Fruit fly (Drosophila melanogaster) whole organism, embryonic: ENCODE results near the gene CG11307.

Source experiments
- Aef1 ChIP-seq: fragments of 200-800 bp; sonication (Bioruptor generic); IDR thresholded peaks from 3 replicates; pipeline ENCODE4 v1.3.6; 2022; ENCODE audit warnings: missing biosample characterization, missing genetic modification characterization
- Antp ChIP-seq: fragments of 200-800 bp; sonication (Bioruptor generic); optimal IDR thresholded peaks from 3 replicates; lab custom pipeline; 2016; ENCODE audit warnings: missing biosample characterization, missing genetic modification characterization
- Blimp-1 ChIP-seq: fragments of 200-800 bp; sonication (Bioruptor generic); optimal IDR thresholded peaks from 3 replicates; lab custom pipeline; 2018; ENCODE audit warnings: missing biosample characterization, missing genetic modification characterization, mild to moderate bottlenecking, moderate library complexity, missing genetic modification reagents
- CG11398 ChIP-seq: fragments of 200-800 bp; sonication (Bioruptor generic); optimal IDR thresholded peaks from 2 replicates; lab custom pipeline; 2016; ENCODE audit warnings: missing biosample characterization, missing genetic modification characterization
- CG12071 ChIP-seq: fragments of 200-800 bp; sonication (Bioruptor generic); optimal IDR thresholded peaks from 3 replicates; lab custom pipeline; 2018; ENCODE audit warnings: missing biosample characterization, mild to moderate bottlenecking, missing genetic modification characterization
- CG12219 ChIP-seq: fragments of 200-800 bp; sonication (Bioruptor generic); optimal IDR thresholded peaks from 3 replicates; lab custom pipeline; 2018; ENCODE audit warnings: missing biosample characterization, mild to moderate bottlenecking, missing genetic modification characterization
- CG12659 ChIP-seq: fragments of 200-800 bp; sonication (Bioruptor generic); optimal IDR thresholded peaks from 3 replicates; lab custom pipeline; 2017; ENCODE audit warnings: mild to moderate bottlenecking, missing biosample characterization, missing genetic modification reagents, missing genetic modification characterization
- CG14014 ChIP-seq: fragments of 200-800 bp; sonication (Bioruptor generic); IDR thresholded peaks from 2 replicates; pipeline ENCODE4 v1.3.6; 2022; ENCODE audit warnings: missing biosample characterization, missing genetic modification characterization
- CG14860 ChIP-seq: fragments of 200-800 bp; sonication (Bioruptor generic); IDR thresholded peaks from 3 replicates; pipeline ENCODE4 v1.3.6; 2022; ENCODE audit warnings: missing biosample characterization, missing genetic modification characterization; ENCODE audit not compliant: partially characterized antibody
- CG15696 ChIP-seq: fragments of 200-800 bp; sonication (Bioruptor generic); optimal IDR thresholded peaks from 2 replicates; lab custom pipeline; 2019; ENCODE audit warnings: missing biosample characterization, mild to moderate bottlenecking, missing genetic modification characterization, moderate library complexity
- CG17829 ChIP-seq: fragments of 200-800 bp; optimal IDR thresholded peaks from 2 replicates; lab custom pipeline; 2019; ENCODE audit warnings: missing biosample characterization, mild to moderate bottlenecking, missing genetic modification characterization, moderate library complexity
- CG1792 ChIP-seq: fragments of 200-800 bp; sonication (Bioruptor generic); optimal IDR thresholded peaks from 2 replicates; lab custom pipeline; 2016; ENCODE audit warnings: missing biosample characterization, missing genetic modification characterization
- CG2712 ChIP-seq: fragments of 200-800 bp; optimal IDR thresholded peaks from 3 replicates; lab custom pipeline; 2019; ENCODE audit warnings: missing biosample characterization, mild to moderate bottlenecking, missing genetic modification characterization, moderate library complexity
- CG3838 ChIP-seq: fragments of 200-800 bp; sonication (Bioruptor generic); optimal IDR thresholded peaks from 3 replicates; lab custom pipeline; 2016; ENCODE audit warnings: missing biosample characterization, missing genetic modification characterization
- CG6175 ChIP-seq: fragments of 200-800 bp; sonication (Bioruptor generic); IDR thresholded peaks from 3 replicates; pipeline ENCODE4 v1.3.6; 2022; ENCODE audit warnings: missing biosample characterization, missing genetic modification characterization
- CG6813 ChIP-seq: fragments of 200-800 bp; sonication (Bioruptor generic); optimal IDR thresholded peaks from 2 replicates; lab custom pipeline; 2017; ENCODE audit warnings: missing biosample characterization, missing genetic modification characterization, mild to moderate bottlenecking, moderate library complexity, missing genetic modification reagents
- CG9817 ChIP-seq: fragments of 200-800 bp; sonication (Bioruptor generic); optimal IDR thresholded peaks from 2 replicates; lab custom pipeline; 2018; ENCODE audit warnings: missing biosample characterization, mild to moderate bottlenecking, missing genetic modification characterization, moderate library complexity
- Dip2 ChIP-seq: fragments of 200-800 bp; sonication (Bioruptor generic); IDR thresholded peaks from 2 replicates; pipeline ENCODE4 v1.3.6; 2022; ENCODE audit warnings: missing biosample characterization, missing genetic modification characterization
- Doc2 ChIP-seq: fragments of 200-800 bp; sonication (Bioruptor generic); IDR thresholded peaks from 2 replicates; pipeline ENCODE4 v1.3.6; 2022; ENCODE audit warnings: missing biosample characterization, missing genetic modification characterization
- Dp ChIP-seq: fragments of 200-800 bp; sonication (Bioruptor generic); optimal IDR thresholded peaks from 2 replicates; lab custom pipeline; 2018; ENCODE audit warnings: missing biosample characterization, mild to moderate bottlenecking, missing genetic modification characterization, moderate library complexity
- Dref ChIP-seq: fragments of 200-800 bp; sonication (Bioruptor generic); IDR thresholded peaks from 2 replicates; pipeline ENCODE4 v1.3.6; 2022; ENCODE audit warnings: missing biosample characterization, missing genetic modification characterization
- Fer1 ChIP-seq: fragments of 200-800 bp; sonication (Bioruptor generic); optimal IDR thresholded peaks from 2 replicates; lab custom pipeline; 2017; ENCODE audit warnings: missing biosample characterization, mild to moderate bottlenecking, missing genetic modification characterization
- Fer2 ChIP-seq: fragments of 200-800 bp; sonication (Bioruptor generic); optimal IDR thresholded peaks from 2 replicates; lab custom pipeline; 2018; ENCODE audit warnings: missing biosample characterization, mild to moderate bottlenecking, missing genetic modification characterization, moderate library complexity
- H2.0 ChIP-seq: fragments of 200-800 bp; sonication (Bioruptor generic); IDR thresholded peaks from 2 replicates; pipeline ENCODE4 v1.3.6; 2022; ENCODE audit warnings: missing biosample characterization, missing genetic modification characterization
- Hand ChIP-seq: fragments of 200-800 bp; sonication (Bioruptor generic); optimal IDR thresholded peaks from 2 replicates; lab custom pipeline; 2017; ENCODE audit warnings: mild to moderate bottlenecking, missing biosample characterization, missing genetic modification reagents, missing genetic modification characterization
- Hsf ChIP-seq: fragments of 200-800 bp; sonication (Bioruptor generic); optimal IDR thresholded peaks from 3 replicates; lab custom pipeline; 2016; ENCODE audit warnings: missing biosample characterization, missing genetic modification characterization
- Jarid2 ChIP-seq: fragments of 200-800 bp; sonication (Bioruptor generic); optimal IDR thresholded peaks from 3 replicates; lab custom pipeline; 2017; ENCODE audit warnings: mild to moderate bottlenecking, missing biosample characterization, missing genetic modification reagents, missing genetic modification characterization
- NK7.1 ChIP-seq: fragments of 200-800 bp; sonication (Bioruptor generic); optimal IDR thresholded peaks from 3 replicates; lab custom pipeline; 2016; ENCODE audit warnings: missing biosample characterization, missing genetic modification characterization
- Stat92E ChIP-seq, 3 experiments: fragments of >200 bp in 2 of 3; fragments of 200-800 bp in 1 of 3; sonication (Bioruptor generic) in 1 of 3; optimal IDR thresholded peaks; 2 replicates each; lab custom pipeline; 2017 to 2019; ENCODE audit warnings: missing biosample characterization in 3 of 3, missing genetic modification characterization in 3 of 3, mild to moderate bottlenecking in 1 of 3, moderate library complexity in 1 of 3
- YL-1 ChIP-seq: fragments of 200-800 bp; sonication (Bioruptor generic); optimal IDR thresholded peaks from 3 replicates; lab custom pipeline; 2017; ENCODE audit warnings: missing biosample characterization, mild to moderate bottlenecking, missing genetic modification characterization
- ara ChIP-seq: fragments of 200-800 bp; sonication (Bioruptor generic); IDR thresholded peaks from 2 replicates; pipeline ENCODE4 v1.3.6; 2022; ENCODE audit warnings: missing biosample characterization, missing genetic modification characterization
- bbx ChIP-seq: fragments of 200-800 bp; sonication (Bioruptor generic); IDR thresholded peaks from 2 replicates; pipeline ENCODE4 v1.3.6; 2022; ENCODE audit warnings: missing biosample characterization, missing genetic modification characterization; ENCODE audit not compliant: partially characterized antibody
- cad ChIP-seq: fragments of >200 bp; optimal IDR thresholded peaks from 2 replicates; lab custom pipeline; 2017; ENCODE audit warnings: missing biosample characterization, missing genetic modification characterization
- chn ChIP-seq: fragments of 200-800 bp; sonication (Bioruptor generic); optimal IDR thresholded peaks from 2 replicates; lab custom pipeline; 2016; ENCODE audit warnings: missing biosample characterization, missing genetic modification characterization
- cwo ChIP-seq: fragments of 200-800 bp; sonication (Bioruptor generic); optimal IDR thresholded peaks from 3 replicates; lab custom pipeline; 2017; ENCODE audit warnings: missing biosample characterization, missing genetic modification characterization, mild to moderate bottlenecking, moderate library complexity, missing genetic modification reagents
- eyg ChIP-seq: fragments of 200-800 bp; sonication (Bioruptor generic); optimal IDR thresholded peaks from 3 replicates; lab custom pipeline; 2016; ENCODE audit warnings: missing biosample characterization, missing genetic modification characterization
- klu ChIP-seq: fragments of 200-800 bp; sonication (Bioruptor generic); IDR thresholded peaks from 2 replicates; pipeline ENCODE4 v1.3.6; 2022; ENCODE audit warnings: missing biosample characterization, missing genetic modification characterization
- lbe ChIP-seq: fragments of 200-800 bp; sonication (Bioruptor generic); optimal IDR thresholded peaks from 2 replicates; lab custom pipeline; 2016; ENCODE audit warnings: missing biosample characterization, mild to moderate bottlenecking, missing genetic modification characterization
- maf-S ChIP-seq: fragments of 200-800 bp; sonication (Bioruptor generic); optimal IDR thresholded peaks from 2 replicates; lab custom pipeline; 2016; ENCODE audit warnings: missing biosample characterization, missing genetic modification characterization
- nom ChIP-seq: fragments of 200-800 bp; sonication (Bioruptor generic); optimal IDR thresholded peaks from 2 replicates; lab custom pipeline; 2017; ENCODE audit warnings: missing biosample characterization, missing genetic modification characterization, mild to moderate bottlenecking, moderate library complexity, missing genetic modification reagents
- odd ChIP-seq: fragments of 200-800 bp; sonication (Bioruptor generic); optimal IDR thresholded peaks from 2 replicates; lab custom pipeline; 2017; ENCODE audit warnings: missing biosample characterization, mild to moderate bottlenecking, missing genetic modification characterization
- org-1 ChIP-seq: fragments of 200-800 bp; sonication (Bioruptor generic); optimal IDR thresholded peaks from 2 replicates; lab custom pipeline; 2017; ENCODE audit warnings: missing biosample characterization, missing genetic modification characterization
- pzg ChIP-seq: fragments of 200-800 bp; sonication (Bioruptor generic); optimal IDR thresholded peaks from 3 replicates; lab custom pipeline; 2018; ENCODE audit warnings: missing biosample characterization, mild to moderate bottlenecking, missing genetic modification characterization, moderate library complexity
- rib ChIP-seq: fragments of 200-800 bp; sonication (Bioruptor generic); IDR thresholded peaks from 2 replicates; pipeline ENCODE4 v1.3.6; 2022; ENCODE audit warnings: missing biosample characterization, missing genetic modification characterization
- ro ChIP-seq: fragments of 200-800 bp; sonication (Bioruptor generic); IDR thresholded peaks from 2 replicates; pipeline ENCODE4 v1.3.6; 2022; ENCODE audit warnings: missing biosample characterization, missing genetic modification characterization
- scrt ChIP-seq: fragments of 200-800 bp; sonication (Bioruptor generic); optimal IDR thresholded peaks from 2 replicates; lab custom pipeline; 2018; ENCODE audit warnings: missing biosample characterization, mild to moderate bottlenecking, missing genetic modification characterization, moderate library complexity
- sim ChIP-seq: fragments of 200-800 bp; sonication (Bioruptor generic); IDR thresholded peaks from 2 replicates; pipeline ENCODE4 v1.3.6; 2022; ENCODE audit warnings: missing biosample characterization, missing genetic modification characterization
- stc ChIP-seq: fragments of 200-800 bp; sonication (Bioruptor generic); IDR thresholded peaks from 2 replicates; pipeline ENCODE4 v1.3.6; 2022; ENCODE audit warnings: missing biosample characterization, missing genetic modification characterization
- tgo ChIP-seq: fragments of 200-800 bp; sonication (Bioruptor generic); IDR thresholded peaks from 3 replicates; pipeline ENCODE4 v1.3.6; 2022; ENCODE audit warnings: missing biosample characterization, missing genetic modification characterization
- unpg ChIP-seq: fragments of 200-800 bp; sonication (Bioruptor generic); optimal IDR thresholded peaks from 3 replicates; lab custom pipeline; 2018; ENCODE audit warnings: missing biosample characterization, mild to moderate bottlenecking, missing genetic modification characterization, moderate library complexity
- zf30C ChIP-seq: fragments of 200-800 bp; sonication (Bioruptor generic); optimal IDR thresholded peaks from 3 replicates; lab custom pipeline; 2018; ENCODE audit warnings: missing biosample characterization, mild to moderate bottlenecking, missing genetic modification characterization

CG11307 gene

dm6 chr3L:21652768-21653167, 35.3 kb downstream of the CG11307 start (continued):
- TF ChIP-seq Blimp-1 (GFP tag; lab: Kevin White, UChicago) (peak; percentile 50), org-1 (GFP tag; lab: Kevin White, UChicago) (no peak), tgo (peak; percentile 68), CG6813 (GFP tag; lab: Kevin White, UChicago) (peak; percentile 24), H2.0 (GFP tag; lab: Robert Waterston, UW) (peak; percentile 63), CG6175 (peak; percentile 46; the same call in 1 of the 3 replicates), CG11398 (GFP tag; lab: Kevin White, UChicago) (no peak), sim (GFP tag; lab: Robert Waterston, UW) (no peak), CG12219 (peak; percentile 10), zf30C (GFP tag; lab: Kevin White, UChicago) (no peak), YL-1 (GFP tag; lab: Kevin White, UChicago) (no peak), CG14860 (GFP tag; lab: Robert Waterston, UW) (no peak), Doc2 (GFP tag; lab: Robert Waterston, UW) (no peak), Hand (no peak), Antp (GFP tag; lab: Kevin White, UChicago) (peak; percentile 75), CG3838 (GFP tag; lab: Kevin White, UChicago) (peak; percentile 23), ara (GFP tag; lab: Robert Waterston, UW) (no peak), Aef1 (GFP tag; lab: Robert Waterston, UW) (peak; percentile 66), Hsf (peak; percentile 82), rib (GFP tag; lab: Robert Waterston, UW) (no peak), Stat92E (GFP tag; optimal IDR thresholded peaks at IDR 0.05; lab: Kevin White, UChicago) (peak in 1 of 3 experiments; percentile 16), stc (peak; percentile 24; the same call in 1 of the 2 replicates), lbe (GFP tag; lab: Kevin White, UChicago) (no peak), unpg (peak; percentile 67), scrt (no peak), CG15696 (tag; lab: Kevin White, UChicago) (peak; percentile 86), chn (GFP tag; lab: Kevin White, UChicago) (peak; percentile 54), CG12071 (GFP tag; lab: Kevin White, UChicago) (no peak), ro (no peak), Dref (GFP tag; lab: Robert Waterston, UW) (no peak), cad (GFP tag; lab: Kevin White, UChicago) (no peak), CG12659 (GFP tag; lab: Kevin White, UChicago) (peak; percentile 66), CG1792 (GFP tag; lab: Kevin White, UChicago) (peak; percentile 45), CG9817 (tag; lab: Kevin White, UChicago) (peak; percentile 83), klu (GFP tag; lab: Robert Waterston, UW) (no peak), maf-S (peak; percentile 30), Dip2 (GFP tag; lab: Robert Waterston, UW) (peak; percentile 91), NK7.1 (GFP tag; lab: Kevin White, UChicago) (peak; percentile 34), bbx (GFP tag; lab: Robert Waterston, UW) (0 out of 2 replicates have a peak, but pooled peaks have one; percentile 24), CG2712 (tag; lab: Kevin White, UChicago) (peak; percentile 79), odd (no peak), eyg (GFP tag; lab: Kevin White, UChicago) (peak; percentile 22), cwo (GFP tag; lab: Kevin White, UChicago) (no peak), nom (no peak), Fer1 (GFP tag; lab: Kevin White, UChicago) (no peak), Fer2 (tag; lab: Kevin White, UChicago) (peak; percentile 53), Jarid2 (GFP tag; lab: Kevin White, UChicago) (peak; percentile 35), CG17829 (tag; lab: Kevin White, UChicago) (peak; percentile 83), Dp (peak; percentile 39), pzg (GFP tag; lab: Kevin White, UChicago) (peak; percentile 5), CG14014 (peak; percentile 51; the same call in 1 of the 2 replicates)
